Worm (Caenorhabditis elegans): ENCODE data around the gene C45G9.5.

The C45G9.5 gene

ce11 chrIII:5013915-5014346 lies 34.0 kb upstream of the C45G9.5 start (continued):
- TF ChIP-seq T26A8.4 (GFP tag; IDR thresholded peaks at IDR 0.05) = peak; percentile 75
- TF ChIP-seq daf-8 (GFP tag; IDR thresholded peaks at IDR 0.05) = no peak
- TF ChIP-seq aha-1 (tag) = peak; percentile 98
- no peak for TF ChIP-seq pqm-1 (tag; optimal IDR thresholded peaks at IDR 0.05)
- 0 out of 2 replicates have a peak, but pooled peaks have one; percentile 39 for TF ChIP-seq vab-7 (GFP tag; IDR thresholded peaks at IDR 0.05)
- TF ChIP-seq nhr-48 (tag; optimal IDR thresholded peaks at IDR 0.05) = peak; percentile 58
- no peak for TF ChIP-seq lin-39 (tag; optimal IDR thresholded peaks at IDR 0.05)
- peak; percentile 71; the same call in 1 of the 2 replicates for TF ChIP-seq php-3 (GFP tag; IDR thresholded peaks at IDR 0.05)
- no peak; the same call in none of the 2 replicates for TF ChIP-seq egl-43 (GFP tag; IDR thresholded peaks at IDR 0.05)
- TF ChIP-seq nhr-77 (tag; optimal IDR thresholded peaks at IDR 0.05) = peak; percentile 85
- no peak for TF ChIP-seq unc-39 (tag; optimal IDR thresholded peaks at IDR 0.05)
- TF ChIP-seq nhr-10 (tag; optimal IDR thresholded peaks at IDR 0.05) = peak; percentile 69
- no peak for TF ChIP-seq dmd-9 (GFP tag; IDR thresholded peaks at IDR 0.05)
- peak; percentile 73 for TF ChIP-seq mxl-3 (GFP tag; optimal IDR thresholded peaks at IDR 0.05)
- TF ChIP-seq spr-3 (GFP tag; optimal IDR thresholded peaks at IDR 0.05) = no peak
- no peak for TF ChIP-seq saeg-2 (GFP tag; IDR thresholded peaks at IDR 0.05)
- no peak for TF ChIP-seq zip-11 (GFP tag; IDR thresholded peaks at IDR 0.05)
- peak in 1 of 2 experiments; percentile 99 for TF ChIP-seq unc-62 (GFP tag; optimal IDR thresholded peaks at IDR 0.05 in 1 of 2)
- no peak for TF ChIP-seq unc-62 (tag; optimal IDR thresholded peaks at IDR 0.05)
- TF ChIP-seq daf-16 (GFP tag; optimal IDR thresholded peaks at IDR 0.05) = peak; percentile 22 to 27
- TF ChIP-seq daf-16 (tag; optimal IDR thresholded peaks at IDR 0.05) = peak; percentile 17
- TF ChIP-seq snpc-4 (tag; optimal IDR thresholded peaks at IDR 0.05) = no peak
- TF ChIP-seq nhr-111 (GFP tag; optimal IDR thresholded peaks at IDR 0.05) = no peak
- no peak for TF ChIP-seq daf-12 (tag; optimal IDR thresholded peaks at IDR 0.05)
- peak; percentile 32; the same call in 1 of the 2 replicates for TF ChIP-seq lin-1 (GFP tag; IDR thresholded peaks at IDR 0.05)
- no peak for TF ChIP-seq jun-1 (tag; optimal IDR thresholded peaks at IDR 0.05)
- no peak for TF ChIP-seq tag-97 (GFP tag; IDR thresholded peaks at IDR 0.05)
- TF ChIP-seq gei-8 (GFP tag; optimal IDR thresholded peaks at IDR 0.05) = peak; percentile 21
- TF ChIP-seq fos-1 (tag; optimal IDR thresholded peaks at IDR 0.05) = no peak
- peak; percentile 62 for TF ChIP-seq nhr-25 (tag; optimal IDR thresholded peaks at IDR 0.05; ENCODE audit: borderline replicate concordance, insufficient read depth)
- TF ChIP-seq ceh-44 (GFP tag; IDR thresholded peaks at IDR 0.05) = no peak
- TF ChIP-seq mdt-29 (GFP tag; IDR thresholded peaks at IDR 0.05) = no peak
- TF ChIP-seq Y75B8A.6 (GFP tag; IDR thresholded peaks at IDR 0.05) = no peak
- TF ChIP-seq nhr-28 (tag; optimal IDR thresholded peaks at IDR 0.05) = peak; percentile 62
- TF ChIP-seq Y105C5A.15 (GFP tag; IDR thresholded peaks at IDR 0.05) = no peak
- no peak for TF ChIP-seq unc-130 (GFP tag; optimal IDR thresholded peaks at IDR 0.05)
- peak; percentile 76; the same call in 1 of the 2 replicates for TF ChIP-seq pha-4 (GFP tag; IDR thresholded peaks at IDR 0.05)
- peak; percentile 16 for TF ChIP-seq pha-4 (tag; optimal IDR thresholded peaks at IDR 0.05)
- no peak for TF ChIP-seq zfp-2 (tag; optimal IDR thresholded peaks at IDR 0.05)
- TF ChIP-seq ceh-32 (tag; optimal IDR thresholded peaks at IDR 0.05; ENCODE audit: poor library complexity) = no peak
- no peak for TF ChIP-seq nhr-42 (GFP tag; IDR thresholded peaks at IDR 0.05)
- no peak for TF ChIP-seq duxl-1 (tag; optimal IDR thresholded peaks at IDR 0.05; ENCODE audit: poor library complexity)
- no peak for TF ChIP-seq ama-1 (optimal IDR thresholded peaks at IDR 0.05)
- peak; percentile 56 for TF ChIP-seq dpl-1 (GFP tag; optimal IDR thresholded peaks at IDR 0.05)
- no peak for TF ChIP-seq ceh-82 (tag; optimal IDR thresholded peaks at IDR 0.05)
- TF ChIP-seq nhr-11 (tag; optimal IDR thresholded peaks at IDR 0.05) = peak; percentile 94
- no peak for TF ChIP-seq skn-1 (tag; optimal IDR thresholded peaks at IDR 0.05)
- peak; percentile 94 for TF ChIP-seq hlh-11 (tag; optimal IDR thresholded peaks at IDR 0.05)
- no peak for TF ChIP-seq snpc-1.2 (GFP tag; IDR thresholded peaks at IDR 0.05)
- TF ChIP-seq lir-3 (tag; optimal IDR thresholded peaks at IDR 0.05) = no peak
- TF ChIP-seq nhr-237 (tag; optimal IDR thresholded peaks at IDR 0.05) = no peak
- no peak for TF ChIP-seq R02D3.7 (tag; optimal IDR thresholded peaks at IDR 0.05)
- TF ChIP-seq set-16 (GFP tag; IDR thresholded peaks at IDR 0.05) = peak; percentile 77
